Worm (Caenorhabditis elegans): ENCODE measurements around the gene T28F3.9.

T28F3.9 gene

DNA sequence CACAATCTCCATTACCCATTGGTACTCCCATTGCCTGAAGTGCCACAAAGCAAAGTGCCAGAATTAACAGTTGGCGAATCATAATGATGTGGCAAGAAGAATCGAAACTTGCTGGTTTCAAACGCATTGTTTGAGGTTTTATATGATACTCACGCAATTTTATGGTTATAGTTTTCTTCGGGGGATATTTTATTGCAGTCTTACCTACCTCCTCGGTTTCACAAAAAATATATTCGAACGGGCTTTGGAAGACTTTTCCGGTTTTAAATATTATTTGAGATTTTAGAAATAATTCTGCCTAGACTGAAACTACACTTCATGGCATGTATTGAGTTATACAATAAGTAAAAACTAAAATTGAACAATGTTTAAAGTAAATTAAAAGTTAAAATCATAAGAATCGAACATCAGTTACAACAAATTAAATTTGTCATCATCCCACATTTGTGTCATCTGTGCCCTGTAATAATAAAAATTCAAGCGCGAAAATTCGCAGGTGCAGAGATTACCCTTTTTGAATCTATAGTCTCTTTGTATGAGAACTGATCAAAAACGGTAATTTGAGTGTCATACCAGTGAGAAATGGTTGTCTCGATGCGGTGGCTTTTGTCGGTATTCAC, 38.4 kb downstream of the T28F3.9 start, which contains the start of the genes clec-197 and clec-198:
Gene clec-197, minus strand, starts transcription at position 101 of the 620 bp plus-strand sequence.
Gene clec-198, plus strand, starts transcription at position 570 of the 620 bp plus-strand sequence.
- no peak for TF ChIP-seq ztf-23 (GFP tag; IDR thresholded peaks at IDR 0.05)
- TF ChIP-seq tab-1 (GFP tag; IDR thresholded peaks at IDR 0.05), result no peak
- no peak for TF ChIP-seq flt-1 (GFP tag; IDR thresholded peaks at IDR 0.05)
- TF ChIP-seq cog-1 (tag; optimal IDR thresholded peaks at IDR 0.05), result no peak
- no peak for TF ChIP-seq ref-1 (GFP tag; conservative IDR thresholded peaks at IDR 0.05)
- TF ChIP-seq med-1 (GFP tag; optimal IDR thresholded peaks at IDR 0.05; ENCODE audit: insufficient read depth), result no peak
- TF ChIP-seq ztf-29 (GFP tag; IDR thresholded peaks at IDR 0.05), result no peak
- TF ChIP-seq T22C8.4 (GFP tag; IDR thresholded peaks at IDR 0.05), result no peak
- no peak for TF ChIP-seq klf-2 (GFP tag; conservative IDR thresholded peaks at IDR 0.05)

DNA sequence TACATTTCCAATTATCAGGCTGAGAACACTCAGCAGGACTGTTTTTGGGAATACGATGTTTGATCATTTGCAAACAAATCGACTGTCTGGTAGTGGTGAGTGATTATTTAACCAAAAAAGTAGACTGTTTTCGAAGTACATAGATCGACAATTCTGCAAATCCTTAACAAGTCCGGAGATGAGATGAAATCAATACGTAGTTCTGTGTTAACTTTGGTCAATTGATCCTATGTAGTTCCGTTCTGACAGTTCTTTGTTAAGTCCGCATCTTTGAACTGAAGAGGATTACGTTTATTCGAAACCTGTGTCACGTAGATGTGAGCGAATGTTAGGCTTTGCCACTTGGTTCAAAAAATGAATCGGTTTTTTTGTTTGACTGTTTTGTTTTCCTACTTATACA, 43.3 kb downstream of the T28F3.9 start, which contains the start of gene clec-199:
Gene clec-199, plus strand, starts transcription at position 301 of the 400 bp plus-strand sequence.
- TF ChIP-seq klf-2 (GFP tag; conservative IDR thresholded peaks at IDR 0.05), result no peak
- TF ChIP-seq cog-1 (tag; optimal IDR thresholded peaks at IDR 0.05), result no peak
- no peak for TF ChIP-seq flt-1 (GFP tag; IDR thresholded peaks at IDR 0.05)
- TF ChIP-seq med-1 (GFP tag; optimal IDR thresholded peaks at IDR 0.05; ENCODE audit: insufficient read depth), result no peak
- no peak for TF ChIP-seq ztf-23 (GFP tag; IDR thresholded peaks at IDR 0.05)
- TF ChIP-seq ztf-29 (GFP tag; IDR thresholded peaks at IDR 0.05), result no peak
- no peak for TF ChIP-seq ref-1 (GFP tag; conservative IDR thresholded peaks at IDR 0.05)
- no peak for TF ChIP-seq T22C8.4 (GFP tag; IDR thresholded peaks at IDR 0.05)
- no peak for TF ChIP-seq tab-1 (GFP tag; IDR thresholded peaks at IDR 0.05)

DNA sequence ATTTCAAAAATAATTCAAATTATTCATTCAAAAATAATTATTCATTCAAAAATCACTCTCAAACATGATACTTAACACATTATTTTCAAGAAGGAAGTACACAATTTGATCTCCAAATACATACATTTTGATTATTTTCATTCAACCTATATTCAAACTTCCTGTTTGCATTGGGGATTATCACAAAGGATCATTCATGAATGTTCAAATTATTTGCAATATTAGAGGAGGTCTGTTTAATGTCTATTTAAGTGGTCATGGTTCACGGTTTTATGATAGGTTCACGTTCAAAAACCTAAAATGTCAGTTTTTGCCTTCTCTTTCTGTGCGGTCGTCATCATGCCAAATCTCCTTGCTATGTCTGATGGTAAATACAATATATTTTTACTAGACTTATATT, 52.8 kb downstream of the T28F3.9 start, which contains the start of gene clec-202:
Gene clec-202, plus strand, starts transcription at position 301 of the 400 bp plus-strand sequence.
- TF ChIP-seq klf-2 (GFP tag; conservative IDR thresholded peaks at IDR 0.05), result no peak
- TF ChIP-seq flt-1 (GFP tag; IDR thresholded peaks at IDR 0.05), result no peak
- TF ChIP-seq med-1 (GFP tag; optimal IDR thresholded peaks at IDR 0.05; ENCODE audit: insufficient read depth), result no peak
- TF ChIP-seq ref-1 (GFP tag; conservative IDR thresholded peaks at IDR 0.05), result no peak
- no peak for TF ChIP-seq ztf-23 (GFP tag; IDR thresholded peaks at IDR 0.05)
- no peak for TF ChIP-seq ztf-29 (GFP tag; IDR thresholded peaks at IDR 0.05)
